Worm (Caenorhabditis elegans) whole organism, L4/young adult: ENCODE results near the gene C15H11.1.
A peak's percentile ranks its signal among the peaks of the same experiment; 100 is the strongest.

Source experiments
- W03F9.2 ChIP-seq: fragments of 150-350 bp; optimal IDR thresholded peaks from 2 replicates; lab custom pipeline; 2014; ENCODE audit warnings: missing biosample characterization, missing genetic modification characterization
- dao-5 ChIP-seq: sonication (generic microtip); optimal IDR thresholded peaks from 2 replicates; lab custom pipeline; 2016; ENCODE audit warnings: missing genotype, missing genetic modification characterization, moderate library complexity, missing compliant biosample characterization
- him-1 ChIP-seq: sonication (generic microtip); optimal IDR thresholded peaks from 2 replicates; lab custom pipeline; 2016; ENCODE audit warnings: missing genotype, missing genetic modification reagents, missing genetic modification characterization, missing compliant biosample characterization

The C15H11.1 gene

ce11 chrV:14393504-14393903 is at the start of gene C15H11.1:
C15H11.1 (plus strand) TSS chrV:14393804.
- no peak for TF ChIP-seq W03F9.2 (tag; lab: Kevin White, UChicago)
- TF ChIP-seq him-1 (tag; lab: Kevin White, UChicago): no peak
- TF ChIP-seq dao-5 (tag; lab: Kevin White, UChicago): no peak

- no peak for TF ChIP-seq dao-5 (tag; lab: Kevin White, UChicago)
- peak; percentile 59 for TF ChIP-seq him-1 (tag; lab: Kevin White, UChicago)
- TF ChIP-seq W03F9.2 (tag; lab: Kevin White, UChicago): peak; percentile 97
These were observed 46.3 kb upstream of the C15H11.1 start, which contains the start of gene cept-2 for ce11 chrV:14347234-14347826. cept-2 (plus strand) TSS chrV:14347766.

- no peak for TF ChIP-seq him-1 (tag; lab: Kevin White, UChicago)
- TF ChIP-seq W03F9.2 (tag; lab: Kevin White, UChicago): no peak
- TF ChIP-seq dao-5 (tag; lab: Kevin White, UChicago): no peak
These were observed 43.1 kb upstream of the C15H11.1 start for ce11 chrV:14350498-14350897.

- peak; percentile 50 for TF ChIP-seq him-1 (tag; lab: Kevin White, UChicago)
- TF ChIP-seq W03F9.2 (tag; lab: Kevin White, UChicago): peak; percentile 67
- TF ChIP-seq dao-5 (tag; lab: Kevin White, UChicago): no peak
These were observed 42.7 kb upstream of the C15H11.1 start for ce11 chrV:14350949-14351348.

- no peak for TF ChIP-seq W03F9.2 (tag; lab: Kevin White, UChicago)
- TF ChIP-seq him-1 (tag; lab: Kevin White, UChicago): no peak
- TF ChIP-seq dao-5 (tag; lab: Kevin White, UChicago): no peak
These were observed 42.0 kb upstream of the C15H11.1 start, which contains the start of gene vha-13 for ce11 chrV:14351629-14352028. vha-13 (plus strand) TSS chrV:14351709.

ce11 chrV:14352032-14352431 is 41.6 kb upstream of the C15H11.1 start:
- TF ChIP-seq W03F9.2 (tag; lab: Kevin White, UChicago): no peak

- peak; percentile 71 for TF ChIP-seq dao-5 (tag; lab: Kevin White, UChicago)
- no peak for TF ChIP-seq him-1 (tag; lab: Kevin White, UChicago)
- no peak for TF ChIP-seq W03F9.2 (tag; lab: Kevin White, UChicago)
These were observed 39.2 kb upstream of the C15H11.1 start, which contains the start of gene Y49A3A.3 for ce11 chrV:14354258-14354877. Y49A3A.3 (plus strand) TSS chrV:14354410.

- TF ChIP-seq W03F9.2 (tag; lab: Kevin White, UChicago) (peak; percentile 89), dao-5 (tag; lab: Kevin White, UChicago) (no peak), him-1 (tag; lab: Kevin White, UChicago) (peak; percentile 53)
These were observed 37.8 kb upstream of the C15H11.1 start, which contains the start of gene cyn-1 for ce11 chrV:14355738-14356368. cyn-1 (plus strand) TSS chrV:14356076.

- no peak for TF ChIP-seq W03F9.2 (tag; lab: Kevin White, UChicago)
- TF ChIP-seq him-1 (tag; lab: Kevin White, UChicago): no peak
- TF ChIP-seq dao-5 (tag; lab: Kevin White, UChicago): no peak
These were observed 35.0 kb upstream of the C15H11.1 start, which contains the start of gene Y49A3A.4 for ce11 chrV:14358577-14358976. Y49A3A.4 (minus strand) TSS chrV:14358890.

ce11 chrV:14361973-14362372 is 31.6 kb upstream of the C15H11.1 start:
- TF ChIP-seq dao-5 (tag; lab: Kevin White, UChicago) (no peak), W03F9.2 (tag; lab: Kevin White, UChicago) (no peak), him-1 (tag; lab: Kevin White, UChicago) (no peak)

ce11 chrV:14364586-14365248 is 28.9 kb upstream of the C15H11.1 start:
- TF ChIP-seq him-1 (tag; lab: Kevin White, UChicago): no peak
- TF ChIP-seq W03F9.2 (tag; lab: Kevin White, UChicago): no peak
- no peak for TF ChIP-seq dao-5 (tag; lab: Kevin White, UChicago)

ce11 chrV:14366487-14366962 is 27.1 kb upstream of the C15H11.1 start:
- TF ChIP-seq W03F9.2 (tag; lab: Kevin White, UChicago) (no peak), dao-5 (tag; lab: Kevin White, UChicago) (no peak), him-1 (tag; lab: Kevin White, UChicago) (peak; percentile 85)
